Fruit fly (Drosophila melanogaster) whole organism, embryonic: ENCODE results near the gene TyrRII.
A peak's percentile ranks its signal among the peaks of the same experiment; 100 is the strongest.

Source experiments
- Atf3 ChIP-seq: fragments of 200-800 bp; sonication (Bioruptor generic); optimal IDR thresholded peaks from 3 replicates; lab custom pipeline; 2016; ENCODE audit warnings: missing biosample characterization, missing genetic modification characterization
- Awh ChIP-seq: fragments of 200-800 bp; sonication (Bioruptor generic); IDR thresholded peaks from 2 replicates; pipeline ENCODE4, ENCODE4 v1.3.6; 2022; ENCODE audit warnings: missing biosample characterization, missing genetic modification characterization
- BEAF-32 ChIP-seq: fragments of 200-800 bp; sonication (Bioruptor generic); optimal IDR thresholded peaks from 3 replicates; lab custom pipeline; 2017; ENCODE audit warnings: missing biosample characterization, missing genetic modification characterization, mild to moderate bottlenecking, moderate library complexity, missing genetic modification reagents
- CG10209 ChIP-seq: fragments of 200-800 bp; sonication (Bioruptor generic); optimal IDR thresholded peaks from 3 replicates; lab custom pipeline; 2017; ENCODE audit warnings: missing biosample characterization, mild to moderate bottlenecking, missing genetic modification characterization, missing genetic modification reagents
- CG10462 ChIP-seq: fragments of 200-800 bp; sonication (Bioruptor generic); optimal IDR thresholded peaks from 2 replicates; lab custom pipeline; 2016; ENCODE audit warnings: missing biosample characterization, missing genetic modification characterization
- CG11398 ChIP-seq: fragments of 200-800 bp; sonication (Bioruptor generic); optimal IDR thresholded peaks from 2 replicates; lab custom pipeline; 2016; ENCODE audit warnings: missing biosample characterization, missing genetic modification characterization
- CG12299 ChIP-seq: fragments of 200-800 bp; sonication (Bioruptor generic); optimal IDR thresholded peaks from 2 replicates; lab custom pipeline; 2018; ENCODE audit warnings: missing biosample characterization, mild to moderate bottlenecking, missing genetic modification characterization
- CG15073 ChIP-seq: fragments of 200-800 bp; sonication (Bioruptor generic); optimal IDR thresholded peaks from 2 replicates; lab custom pipeline; 2016; ENCODE audit warnings: missing biosample characterization, missing genetic modification characterization
- CG16815 ChIP-seq: fragments of 200-800 bp; sonication (Bioruptor generic); optimal IDR thresholded peaks from 3 replicates; lab custom pipeline; 2017; ENCODE audit warnings: missing biosample characterization, mild to moderate bottlenecking, missing genetic modification characterization
- CG16863 ChIP-seq: fragments of 200-800 bp; sonication (Bioruptor generic); optimal IDR thresholded peaks from 3 replicates; lab custom pipeline; 2016; ENCODE audit warnings: missing biosample characterization, missing genetic modification characterization
- CG17361 ChIP-seq: fragments of 200-800 bp; sonication (Bioruptor generic); IDR thresholded peaks from 3 replicates; pipeline ENCODE4 v1.3.6; 2022; ENCODE audit warnings: missing biosample characterization, missing genetic modification characterization
- CG18262 ChIP-seq: fragments of 200-800 bp; optimal IDR thresholded peaks from 3 replicates; lab custom pipeline; 2019; ENCODE audit warnings: missing biosample characterization, mild to moderate bottlenecking, missing genetic modification characterization, moderate library complexity
- CG2116 ChIP-seq: fragments of 200-800 bp; sonication (Bioruptor generic); optimal IDR thresholded peaks from 3 replicates; lab custom pipeline; 2018; ENCODE audit warnings: missing biosample characterization, mild to moderate bottlenecking, missing genetic modification characterization
- CG31441 ChIP-seq: fragments of 200-800 bp; sonication (Bioruptor generic); IDR thresholded peaks from 2 replicates; pipeline ENCODE4 v1.3.6; 2022; ENCODE audit warnings: missing biosample characterization, missing genetic modification characterization
- CG3281 ChIP-seq: fragments of 200-800 bp; sonication (Bioruptor generic); optimal IDR thresholded peaks from 3 replicates; lab custom pipeline; 2017; ENCODE audit warnings: missing biosample characterization, mild to moderate bottlenecking, missing genetic modification characterization
- CG34224 ChIP-seq: fragments of 200-800 bp; sonication (Bioruptor generic); IDR thresholded peaks from 3 replicates; pipeline ENCODE4 v1.3.6; 2022; ENCODE audit warnings: missing biosample characterization, missing genetic modification characterization; ENCODE audit not compliant: partially characterized antibody
- CG3995 ChIP-seq: fragments of 200-800 bp; sonication (Bioruptor generic); optimal IDR thresholded peaks from 3 replicates; lab custom pipeline; 2016; ENCODE audit warnings: missing biosample characterization, missing genetic modification characterization
- CG43689 ChIP-seq: fragments of 200-800 bp; sonication (Bioruptor generic); IDR thresholded peaks from 2 replicates; pipeline ENCODE4 v1.3.6; 2022; ENCODE audit warnings: missing biosample characterization, missing genetic modification characterization
- CG4854 ChIP-seq: fragments of 200-800 bp; sonication (Bioruptor generic); optimal IDR thresholded peaks from 2 replicates; lab custom pipeline; 2016; ENCODE audit warnings: missing biosample characterization, missing genetic modification characterization, inconsistent platforms
- CG7357 ChIP-seq: fragments of 200-800 bp; sonication (Bioruptor generic); IDR thresholded peaks from 3 replicates; pipeline ENCODE4 v1.3.6; 2022; ENCODE audit warnings: missing biosample characterization, missing genetic modification characterization
- CkIIα-i1 ChIP-seq: fragments of 200-800 bp; sonication (Bioruptor generic); IDR thresholded peaks from 2 replicates; pipeline ENCODE4 v1.3.6; 2022; ENCODE audit warnings: missing biosample characterization, missing genetic modification characterization
- Dbx ChIP-seq: fragments of 200-800 bp; sonication (Bioruptor generic); IDR thresholded peaks from 3 replicates; pipeline ENCODE4 v1.3.6; 2022; ENCODE audit warnings: missing biosample characterization, missing genetic modification characterization
- Dek ChIP-seq: fragments of 200-800 bp; sonication (Bioruptor generic); optimal IDR thresholded peaks from 3 replicates; lab custom pipeline; 2019; ENCODE audit warnings: missing biosample characterization, mild to moderate bottlenecking, missing genetic modification characterization, moderate library complexity
- Dfd ChIP-seq, 2 experiments: fragments of >200 bp; optimal IDR thresholded peaks; 2 replicates each; lab custom pipeline; 2017; ENCODE audit warnings: missing biosample characterization in 2 of 2, missing genetic modification characterization in 2 of 2
- E2f1 ChIP-seq: fragments of 200-800 bp; sonication (Bioruptor generic); IDR thresholded peaks from 2 replicates; pipeline ENCODE4 v1.3.6; 2022; ENCODE audit warnings: missing biosample characterization, missing genetic modification characterization
- H2.0 ChIP-seq: fragments of 200-800 bp; sonication (Bioruptor generic); IDR thresholded peaks from 2 replicates; pipeline ENCODE4 v1.3.6; 2022; ENCODE audit warnings: missing biosample characterization, missing genetic modification characterization
- HLH54F ChIP-seq: fragments of 200-800 bp; sonication (Bioruptor generic); optimal IDR thresholded peaks from 3 replicates; lab custom pipeline; 2016; ENCODE audit warnings: missing biosample characterization, missing genetic modification characterization
- Hey ChIP-seq: fragments of 200-800 bp; sonication (Bioruptor generic); optimal IDR thresholded peaks from 3 replicates; lab custom pipeline; 2018; ENCODE audit warnings: missing biosample characterization, mild to moderate bottlenecking, missing genetic modification characterization
- MTF-1 ChIP-seq: fragments of 200-800 bp; sonication (Bioruptor generic); optimal IDR thresholded peaks from 2 replicates; lab custom pipeline; 2018; ENCODE audit warnings: missing biosample characterization, mild to moderate bottlenecking, missing genetic modification characterization, borderline replicate concordance
- Nf-YC ChIP-seq: fragments of 200-800 bp; optimal IDR thresholded peaks from 3 replicates; lab custom pipeline; 2019; ENCODE audit warnings: missing biosample characterization, mild to moderate bottlenecking, missing genetic modification characterization, moderate library complexity
- TFAM ChIP-seq: fragments of 200-800 bp; sonication (Bioruptor generic); optimal IDR thresholded peaks from 2 replicates; lab custom pipeline; 2017; ENCODE audit warnings: missing biosample characterization, missing genetic modification characterization, inconsistent platforms
- ap ChIP-seq: fragments of 200-800 bp; sonication (Bioruptor generic); IDR thresholded peaks from 2 replicates; pipeline ENCODE4 v1.3.6; 2022; ENCODE audit warnings: missing biosample characterization, missing genetic modification characterization
- ara ChIP-seq: fragments of 200-800 bp; sonication (Bioruptor generic); IDR thresholded peaks from 2 replicates; pipeline ENCODE4 v1.3.6; 2022; ENCODE audit warnings: missing biosample characterization, missing genetic modification characterization
- az2 ChIP-seq: fragments of 200-800 bp; sonication (Bioruptor generic); optimal IDR thresholded peaks from 3 replicates; lab custom pipeline; 2016; ENCODE audit warnings: missing biosample characterization, missing genetic modification characterization
- bowl ChIP-seq: fragments of 200-800 bp; sonication (Bioruptor generic); IDR thresholded peaks from 2 replicates; pipeline ENCODE4 v1.3.6; 2022; ENCODE audit warnings: missing biosample characterization, missing genetic modification characterization
- chif ChIP-seq, 2 experiments: fragments of 200-800 bp; sonication (Bioruptor generic); optimal IDR thresholded peaks; 3 replicates each; lab custom pipeline; 2016; ENCODE audit warnings: missing biosample characterization in 2 of 2, missing genetic modification characterization in 2 of 2
- danr ChIP-seq: fragments of 200-800 bp; sonication (Bioruptor generic); IDR thresholded peaks from 2 replicates; pipeline ENCODE4 v1.3.6; 2022; ENCODE audit warnings: missing biosample characterization, missing genetic modification characterization
- eve ChIP-seq, 2 experiments: fragments of >200 bp; optimal IDR thresholded peaks; 2 replicates each; lab custom pipeline; 2017; ENCODE audit warnings: missing biosample characterization in 2 of 2, missing genetic modification characterization in 2 of 2
- ftz-f1 ChIP-seq: fragments of 200-800 bp; sonication (Bioruptor generic); optimal IDR thresholded peaks from 2 replicates; lab custom pipeline; 2016; ENCODE audit warnings: missing biosample characterization, missing genetic modification characterization
- gcm ChIP-seq: fragments of 200-800 bp; sonication (Bioruptor generic); optimal IDR thresholded peaks from 2 replicates; lab custom pipeline; 2019; ENCODE audit warnings: missing biosample characterization, mild to moderate bottlenecking, missing genetic modification characterization, moderate library complexity
- insv ChIP-seq, 2 experiments: fragments of 200-800 bp; sonication (Bioruptor generic); optimal IDR thresholded peaks; 3 replicates each; lab custom pipeline; 2016 to 2018; ENCODE audit warnings: missing biosample characterization in 2 of 2, missing genetic modification characterization in 2 of 2
- lbe ChIP-seq: fragments of 200-800 bp; sonication (Bioruptor generic); optimal IDR thresholded peaks from 2 replicates; lab custom pipeline; 2016; ENCODE audit warnings: missing biosample characterization, mild to moderate bottlenecking, missing genetic modification characterization
- lmd ChIP-seq: fragments of 200-800 bp; sonication (Bioruptor generic); IDR thresholded peaks from 2 replicates; pipeline ENCODE4 v1.3.6; 2022; ENCODE audit warnings: missing biosample characterization, missing genetic modification characterization
- nerfin-2 ChIP-seq: fragments of 200-800 bp; sonication (Bioruptor generic); IDR thresholded peaks from 2 replicates; pipeline ENCODE4 v1.3.6; 2022; ENCODE audit warnings: missing biosample characterization, missing genetic modification characterization; ENCODE audit not compliant: partially characterized antibody
- onecut ChIP-seq: fragments of 200-800 bp; sonication (Bioruptor generic); IDR thresholded peaks from 2 replicates; pipeline ENCODE4 v1.3.6; 2022; ENCODE audit warnings: missing biosample characterization, missing genetic modification characterization
- pzg ChIP-seq: fragments of 200-800 bp; sonication (Bioruptor generic); optimal IDR thresholded peaks from 3 replicates; lab custom pipeline; 2018; ENCODE audit warnings: missing biosample characterization, mild to moderate bottlenecking, missing genetic modification characterization, moderate library complexity
- sna ChIP-seq: fragments of 200-800 bp; sonication (Bioruptor generic); IDR thresholded peaks from 2 replicates; pipeline ENCODE4 v1.3.6; 2022; ENCODE audit warnings: missing biosample characterization, missing genetic modification characterization; ENCODE audit not compliant: partially characterized antibody
- tgo ChIP-seq: fragments of 200-800 bp; sonication (Bioruptor generic); IDR thresholded peaks from 3 replicates; pipeline ENCODE4 v1.3.6; 2022; ENCODE audit warnings: missing biosample characterization, missing genetic modification characterization
- unpg ChIP-seq: fragments of 200-800 bp; sonication (Bioruptor generic); optimal IDR thresholded peaks from 3 replicates; lab custom pipeline; 2018; ENCODE audit warnings: missing biosample characterization, mild to moderate bottlenecking, missing genetic modification characterization, moderate library complexity
- vvl ChIP-seq: fragments of 200-800 bp; sonication (Bioruptor generic); IDR thresholded peaks from 2 replicates; pipeline ENCODE4 v1.3.6; 2022; ENCODE audit warnings: missing biosample characterization, missing genetic modification characterization
- zfh1 ChIP-seq: fragments of 200-800 bp; sonication (Bioruptor generic); IDR thresholded peaks from 3 replicates; pipeline ENCODE4 v1.3.6; 2022; ENCODE audit warnings: missing biosample characterization, missing genetic modification characterization
- zfh2 ChIP-seq: fragments of 200-800 bp; sonication (Bioruptor generic); optimal IDR thresholded peaks from 2 replicates; lab custom pipeline; 2016; ENCODE audit warnings: missing biosample characterization, missing genetic modification characterization

Gene TyrRII

dm6 chr3R:17701131-17701593 lies 35.2 kb upstream of the TyrRII start (continued):
- TF ChIP-seq gcm (GFP tag; lab: Kevin White, UChicago) = no peak
- no peak for TF ChIP-seq bowl (GFP tag; lab: Robert Waterston, UW)
- no peak for TF ChIP-seq nerfin-2 (GFP tag; lab: Robert Waterston, UW)
- no peak for TF ChIP-seq CG10209 (GFP tag; lab: Kevin White, UChicago)
- TF ChIP-seq CG31441 = no peak
- no peak for TF ChIP-seq ap
- no peak for TF ChIP-seq CG16815
- no peak for TF ChIP-seq CG43689 (GFP tag; lab: Robert Waterston, UW)
- TF ChIP-seq sna (GFP tag; lab: Robert Waterston, UW) = no peak
- no peak for TF ChIP-seq danr (GFP tag; lab: Robert Waterston, UW)
- TF ChIP-seq ftz-f1 = no peak
- no peak for TF ChIP-seq CkIIα-i1 (GFP tag; lab: Robert Waterston, UW)
- TF ChIP-seq az2 (GFP tag; lab: Kevin White, UChicago) = no peak
- no peak for TF ChIP-seq tgo
- no peak for TF ChIP-seq CG12299 (tag; lab: Kevin White, UChicago)
- TF ChIP-seq chif (GFP tag; optimal IDR thresholded peaks at IDR 0.05; lab: Kevin White, UChicago) = no peak
- TF ChIP-seq Dfd (GFP tag; optimal IDR thresholded peaks at IDR 0.05; lab: Kevin White, UChicago) = no peak
- TF ChIP-seq Dek (tag; lab: Kevin White, UChicago) = no peak
- TF ChIP-seq unpg (GFP tag; lab: Kevin White, UChicago) = no peak
- no peak for TF ChIP-seq CG11398 (GFP tag; lab: Kevin White, UChicago)
- TF ChIP-seq MTF-1 = no peak
- no peak for TF ChIP-seq eve (GFP tag; optimal IDR thresholded peaks at IDR 0.05; lab: Kevin White, UChicago)
- TF ChIP-seq CG7357 = no peak
- no peak for TF ChIP-seq onecut (GFP tag; lab: Robert Waterston, UW)
- TF ChIP-seq Nf-YC (tag; lab: Kevin White, UChicago) = no peak
- TF ChIP-seq BEAF-32 (GFP tag; lab: Kevin White, UChicago) = no peak
- peak; percentile 47; the same call in 1 of the 3 replicates for TF ChIP-seq CG34224 (GFP tag; lab: Robert Waterston, UW)
- no peak for TF ChIP-seq TFAM (GFP tag; lab: Kevin White, UChicago)
- TF ChIP-seq zfh2 = peak; percentile 13
- no peak for TF ChIP-seq H2.0 (GFP tag; lab: Robert Waterston, UW)
- no peak for TF ChIP-seq CG10462 (GFP tag; lab: Kevin White, UChicago)
- no peak for TF ChIP-seq lmd
- no peak for TF ChIP-seq ara (GFP tag; lab: Robert Waterston, UW)
- TF ChIP-seq HLH54F (GFP tag; lab: Kevin White, UChicago) = no peak
- TF ChIP-seq CG15073 (GFP tag; lab: Kevin White, UChicago) = no peak
- no peak for TF ChIP-seq CG18262 (tag; lab: Kevin White, UChicago)
- no peak for TF ChIP-seq insv (GFP tag; optimal IDR thresholded peaks at IDR 0.05; lab: Kevin White, UChicago)
- no peak for TF ChIP-seq CG3281 (GFP tag; lab: Kevin White, UChicago)
- TF ChIP-seq Awh (GFP tag; lab: Robert Waterston, UW) = peak; percentile 37; the same call in 1 of the 2 replicates
- TF ChIP-seq Atf3 (GFP tag; lab: Kevin White, UChicago) = no peak
- no peak for TF ChIP-seq CG16863 (GFP tag; lab: Kevin White, UChicago)
- no peak for TF ChIP-seq vvl (GFP tag; lab: Robert Waterston, UW)
- TF ChIP-seq lbe (GFP tag; lab: Kevin White, UChicago) = no peak
- TF ChIP-seq CG17361 = no peak
- TF ChIP-seq CG2116 (GFP tag; lab: Kevin White, UChicago) = no peak
- no peak for TF ChIP-seq E2f1
- peak; percentile 84 for TF ChIP-seq Hey (tag; lab: Kevin White, UChicago)
- TF ChIP-seq CG4854 (GFP tag; lab: Kevin White, UChicago) = no peak
- peak; percentile 47; the same call in 1 of the 3 replicates for TF ChIP-seq Dbx (GFP tag; lab: Robert Waterston, UW)
- TF ChIP-seq CG3995 (GFP tag; lab: Kevin White, UChicago) = no peak
- no peak for TF ChIP-seq zfh1 (GFP tag; lab: Robert Waterston, UW)
- peak; percentile 10 for TF ChIP-seq pzg (GFP tag; lab: Kevin White, UChicago)
